Worm (Caenorhabditis elegans): Measurements from ENCODE around the gene Y67H2A.2.

- TF ChIP-seq unc-62 (GFP tag; optimal IDR thresholded peaks at IDR 0.05) (no peak), rcor-1 (GFP tag; IDR thresholded peaks at IDR 0.05) (no peak), rpc-1 (optimal IDR thresholded peaks at IDR 0.05) (no peak), rpc-1 (tag; optimal IDR thresholded peaks at IDR 0.05) (no peak), F39B2.1 (GFP tag; IDR thresholded peaks at IDR 0.05) (no peak), F57C9.4 (tag; optimal IDR thresholded peaks at IDR 0.05) (no peak), ets-4 (GFP tag; optimal IDR thresholded peaks at IDR 0.05) (no peak), sdz-38 (tag; optimal IDR thresholded peaks at IDR 0.05) (no peak)
Measured at ce11 chrIV:13272494-13272893, 25.1 kb downstream of the Y67H2A.2 start, which contains the start of gene unc-26.

Data from whole organism, young adult.